Fruit fly (Drosophila melanogaster) whole organism, adult: ENCODE results near the gene CG9254.

Experiments
- CG11617 ChIP-seq: fragments of 200-800 bp; sonication (Bioruptor generic); optimal IDR thresholded peaks from 2 replicates; lab custom pipeline; 2017; ENCODE audit warnings: mild to moderate bottlenecking, missing biosample characterization, missing genetic modification reagents, missing genetic modification characterization
- CG12768 ChIP-seq: fragments of 200-800 bp; sonication (Bioruptor generic); optimal IDR thresholded peaks from 2 replicates; lab custom pipeline; 2017; ENCODE audit warnings: missing biosample characterization, missing genetic modification characterization, mild to moderate bottlenecking, moderate library complexity, missing genetic modification reagents
- CG14711 ChIP-seq: fragments of 200-800 bp; sonication (Bioruptor generic); optimal IDR thresholded peaks from 2 replicates; lab custom pipeline; 2018; ENCODE audit warnings: missing biosample characterization, mild to moderate bottlenecking, missing genetic modification characterization, moderate library complexity
- CG1620 ChIP-seq: fragments of 200-800 bp; sonication (Bioruptor generic); optimal IDR thresholded peaks from 2 replicates; lab custom pipeline; 2016; ENCODE audit warnings: missing biosample characterization, missing genetic modification characterization
- CG33017 ChIP-seq: fragments of 200-800 bp; sonication (Bioruptor generic); optimal IDR thresholded peaks from 2 replicates; lab custom pipeline; 2018; ENCODE audit warnings: missing biosample characterization, mild to moderate bottlenecking, missing genetic modification characterization, moderate library complexity
- CG5204 ChIP-seq: fragments of 200-800 bp; sonication (Bioruptor generic); optimal IDR thresholded peaks from 2 replicates; lab custom pipeline; 2016; ENCODE audit warnings: missing biosample characterization, missing genetic modification characterization
- CG7045 ChIP-seq: fragments of 200-800 bp; sonication (Bioruptor generic); optimal IDR thresholded peaks from 2 replicates; lab custom pipeline; 2017; ENCODE audit warnings: missing biosample characterization, mild to moderate bottlenecking, missing genetic modification characterization
- CG7101 ChIP-seq: fragments of 200-800 bp; sonication (Bioruptor generic); optimal IDR thresholded peaks from 2 replicates; lab custom pipeline; 2018; ENCODE audit warnings: missing biosample characterization, mild to moderate bottlenecking, missing genetic modification characterization, moderate library complexity
- Clk ChIP-seq: fragments of 200-800 bp; sonication (Bioruptor generic); optimal IDR thresholded peaks from 2 replicates; lab custom pipeline; 2017; ENCODE audit warnings: missing biosample characterization, missing genetic modification characterization
- Crg-1 ChIP-seq: fragments of 200-800 bp; sonication (Bioruptor generic); optimal IDR thresholded peaks from 2 replicates; lab custom pipeline; 2016; ENCODE audit warnings: missing biosample characterization, missing genetic modification characterization
- Hr96 ChIP-seq: fragments of 200-800 bp; sonication (Bioruptor generic); optimal IDR thresholded peaks from 2 replicates; lab custom pipeline; 2016; ENCODE audit warnings: missing biosample characterization, missing genetic modification characterization
- Mnt ChIP-seq: fragments of 200-800 bp; sonication (Bioruptor generic); optimal IDR thresholded peaks from 2 replicates; lab custom pipeline; 2016; ENCODE audit warnings: missing biosample characterization, mild to moderate bottlenecking, missing genetic modification characterization
- bab1 ChIP-seq: fragments of 200-800 bp; sonication (Bioruptor generic); optimal IDR thresholded peaks from 3 replicates; lab custom pipeline; 2019; ENCODE audit warnings: missing biosample characterization, mild to moderate bottlenecking, missing genetic modification characterization, moderate library complexity
- cic ChIP-seq: fragments of 200-800 bp; sonication (Bioruptor generic); optimal IDR thresholded peaks from 2 replicates; lab custom pipeline; 2017; ENCODE audit warnings: missing biosample characterization, mild to moderate bottlenecking, missing genetic modification characterization, moderate library complexity
- cnc ChIP-seq, 2 experiments: fragments of >200 bp; optimal IDR thresholded peaks; 2 replicates each; lab custom pipeline; 2017
- kay ChIP-seq: fragments of 200-800 bp; sonication (Bioruptor generic); peaks from one replicate; lab custom pipeline; 2016; ENCODE audit warnings: missing biosample characterization, missing genetic modification characterization, borderline replicate concordance
- ovo ChIP-seq: fragments of 200-800 bp; sonication (Bioruptor generic); optimal IDR thresholded peaks from 2 replicates; lab custom pipeline; 2016; ENCODE audit warnings: missing biosample characterization, missing genetic modification characterization
- pad ChIP-seq: fragments of 200-800 bp; sonication (Bioruptor generic); optimal IDR thresholded peaks from 3 replicates; lab custom pipeline; 2017; ENCODE audit warnings: missing biosample characterization, missing genetic modification characterization, mild to moderate bottlenecking, moderate library complexity, missing genetic modification reagents
- tj ChIP-seq: fragments of 200-800 bp; sonication (Bioruptor generic); optimal IDR thresholded peaks from 3 replicates; lab custom pipeline; 2017; ENCODE audit warnings: missing biosample characterization, mild to moderate bottlenecking, missing genetic modification characterization, moderate library complexity
- toe ChIP-seq: fragments of 200-800 bp; sonication (Bioruptor generic); optimal IDR thresholded peaks from 2 replicates; lab custom pipeline; 2016; ENCODE audit warnings: missing biosample characterization, missing genetic modification characterization

The CG9254 gene

DNA sequence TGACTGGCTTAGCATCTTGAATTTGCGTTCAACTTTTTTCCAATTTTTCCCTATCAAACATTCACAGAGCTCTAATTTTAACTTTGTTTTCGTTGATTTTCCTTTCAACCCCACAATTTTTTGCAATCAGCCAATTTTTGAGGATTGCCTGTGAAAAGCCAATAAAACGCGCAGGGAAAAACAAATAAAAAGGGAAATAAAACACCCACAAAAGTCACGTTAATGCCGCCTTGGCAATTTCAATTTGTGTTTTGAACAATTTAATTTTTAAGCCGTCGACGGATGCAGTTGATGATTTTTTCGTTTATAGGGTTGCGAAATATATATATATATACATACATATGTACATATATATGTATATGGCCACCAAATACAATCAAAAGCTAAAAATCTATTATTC is 28.0 kb downstream of the CG9254 start:
- no peak for TF ChIP-seq pad (GFP tag; lab: Kevin White, UChicago)
- peak; percentile 61 for TF ChIP-seq tj
- TF ChIP-seq CG7101 (tag; lab: Kevin White, UChicago): no peak
- no peak for TF ChIP-seq CG14711 (tag; lab: Kevin White, UChicago)
- TF ChIP-seq kay (GFP tag; lab: Kevin White, UChicago): peak; percentile 55

DNA sequence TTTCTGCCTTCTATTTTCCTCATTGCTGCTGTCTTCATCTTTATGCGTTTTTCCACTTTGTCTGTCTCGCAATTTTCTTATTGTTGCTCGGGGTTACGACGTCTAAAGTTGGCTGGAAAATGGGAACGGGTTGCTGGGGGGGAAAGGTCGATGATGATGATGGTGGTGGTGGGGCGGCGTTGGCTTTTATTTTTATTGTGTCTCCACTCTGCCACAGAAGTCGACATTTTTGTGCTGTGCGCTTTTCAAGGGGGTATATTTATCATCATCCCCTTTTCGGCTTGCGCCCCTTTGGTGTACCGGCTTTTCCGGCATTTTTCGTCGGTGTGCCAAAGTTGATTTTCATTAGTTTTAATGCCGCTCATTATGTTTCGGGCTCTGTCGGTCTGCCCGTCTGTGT is 41.6 kb downstream of the CG9254 start:
- TF ChIP-seq kay (GFP tag; lab: Kevin White, UChicago): no peak
- TF ChIP-seq CG14711 (tag; lab: Kevin White, UChicago): no peak
- no peak for TF ChIP-seq tj

DNA sequence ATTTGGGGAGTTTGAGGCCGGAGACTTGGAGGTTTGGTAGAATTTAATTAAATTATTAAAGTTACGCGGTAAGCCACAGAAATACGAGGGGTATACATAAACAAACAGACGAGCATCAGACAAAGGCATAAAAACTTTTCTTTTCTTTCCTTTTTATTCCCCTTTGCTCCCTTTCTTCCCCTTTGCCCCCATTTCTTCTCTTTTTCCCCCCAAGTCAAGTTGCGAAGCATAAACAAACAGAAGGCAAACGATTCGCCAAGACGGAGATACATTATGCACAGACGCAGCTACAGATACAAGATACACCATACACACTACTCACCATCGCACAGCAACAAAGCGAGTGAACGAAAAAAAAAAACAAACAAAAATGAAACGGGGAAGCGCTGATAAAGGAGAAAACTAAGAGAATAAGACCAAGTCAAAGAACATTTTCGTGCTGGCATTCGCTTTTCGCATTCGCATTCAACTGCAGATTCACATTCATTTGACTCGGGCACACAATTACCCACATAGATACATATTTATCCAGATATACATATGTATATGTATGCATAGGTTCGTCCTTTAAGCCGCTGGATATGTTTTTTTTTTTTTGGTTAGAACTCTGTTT is 42.3 kb downstream of the CG9254 start:
- TF ChIP-seq CG14711 (tag; lab: Kevin White, UChicago) (no peak), pad (GFP tag; lab: Kevin White, UChicago) (no peak), Mnt (no peak), Hr96 (no peak), CG12768 (GFP tag; lab: Kevin White, UChicago) (no peak)

DNA sequence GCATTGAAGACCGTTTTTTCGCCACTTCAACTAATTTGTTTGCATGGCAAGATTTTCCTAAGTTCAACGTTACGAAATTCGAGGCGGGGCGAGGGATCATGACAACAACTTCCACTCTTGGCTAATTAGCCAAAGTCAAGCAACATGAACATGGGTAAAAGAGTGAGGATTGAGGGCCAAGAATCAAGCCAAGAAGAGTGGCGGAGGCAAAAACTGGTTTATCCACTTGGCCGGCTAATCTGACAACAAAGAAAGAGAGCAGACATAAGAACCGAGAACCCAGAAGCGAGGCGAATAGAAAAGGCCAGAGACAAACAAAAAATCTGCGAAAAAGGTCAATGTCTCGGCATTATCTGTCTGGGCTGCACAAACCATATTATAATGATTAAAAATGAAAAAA is 44.3 kb downstream of the CG9254 start:
- TF ChIP-seq cnc (optimal IDR thresholded peaks at IDR 0.05; lab: Kevin White, UChicago): no peak
- no peak for TF ChIP-seq tj

DNA sequence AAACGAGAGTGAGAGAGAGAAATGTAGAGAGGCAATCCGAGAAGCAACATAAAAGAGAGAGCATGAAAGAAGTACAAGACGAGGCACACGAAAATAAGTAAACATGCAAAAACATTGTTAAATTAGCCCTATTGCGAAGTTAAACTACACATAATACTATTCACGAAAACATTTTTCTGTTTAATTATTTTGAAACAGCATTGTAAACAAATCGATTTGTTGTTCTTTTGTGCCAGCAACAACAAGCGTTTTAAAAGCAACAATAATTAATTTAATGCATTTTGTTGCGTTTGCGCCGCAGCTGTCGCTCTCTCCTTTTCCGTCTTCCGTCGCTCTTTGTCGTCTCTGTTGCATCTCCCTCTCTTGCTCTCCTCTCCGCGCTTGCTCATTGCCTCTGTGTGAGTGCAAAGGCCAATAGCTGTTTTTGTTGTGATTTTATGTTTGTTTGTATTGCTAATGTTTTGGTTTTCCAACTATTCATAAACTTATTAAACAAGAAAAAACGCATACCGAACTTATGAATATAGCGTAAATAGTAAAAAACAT is 46.4 kb downstream of the CG9254 start:
- TF ChIP-seq CG33017 (no peak), Mnt (no peak), CG1620 (GFP tag; lab: Kevin White, UChicago) (no peak), Crg-1 (GFP tag; lab: Kevin White, UChicago) (no peak), tj (no peak), bab1 (GFP tag; lab: Kevin White, UChicago) (no peak), CG7101 (tag; lab: Kevin White, UChicago) (no peak), Hr96 (no peak), pad (GFP tag; lab: Kevin White, UChicago) (no peak), ovo (no peak), CG14711 (tag; lab: Kevin White, UChicago) (no peak), toe (GFP tag; lab: Kevin White, UChicago) (no peak), CG7045 (GFP tag; lab: Kevin White, UChicago) (no peak), CG12768 (GFP tag; lab: Kevin White, UChicago) (no peak), cnc (optimal IDR thresholded peaks at IDR 0.05; lab: Kevin White, UChicago) (no peak), kay (GFP tag; lab: Kevin White, UChicago) (no peak), Clk (no peak), cic (GFP tag; lab: Kevin White, UChicago) (no peak), CG11617 (no peak), CG5204 (no peak)

DNA sequence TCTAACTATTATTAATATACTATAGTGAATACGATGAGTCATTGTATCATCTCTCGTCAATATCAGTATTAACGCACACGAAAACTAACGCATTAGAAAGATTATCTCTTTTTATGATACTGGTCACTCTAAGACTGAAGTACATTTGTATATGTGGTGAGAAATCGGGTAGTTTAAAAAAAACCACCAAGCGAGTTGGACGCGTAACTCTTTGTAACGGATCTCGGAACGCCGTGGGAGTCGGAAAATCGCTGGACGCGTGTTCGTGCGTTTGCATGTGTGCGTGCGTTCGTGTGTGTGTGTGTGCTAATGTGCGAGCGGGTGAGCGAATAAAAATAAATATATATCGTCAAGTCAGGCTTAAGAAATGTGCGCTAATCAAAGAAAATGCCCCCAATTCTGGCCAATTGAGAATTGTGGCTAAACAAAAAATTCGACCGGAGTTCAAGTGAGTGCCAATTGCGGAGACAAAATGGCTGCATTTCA is 47.0 kb downstream of the CG9254 start, which contains the start of gene kuz:
Gene kuz, plus strand, starts transcription at position 167 of the 486 bp plus-strand sequence.
- TF ChIP-seq Hr96 (peak; percentile 37), toe (GFP tag; lab: Kevin White, UChicago) (no peak), ovo (peak; percentile 47), bab1 (GFP tag; lab: Kevin White, UChicago) (peak; percentile 74), CG7101 (tag; lab: Kevin White, UChicago) (peak; percentile 64), Clk (no peak), CG7045 (GFP tag; lab: Kevin White, UChicago) (peak; percentile 14), Crg-1 (GFP tag; lab: Kevin White, UChicago) (no peak), cic (GFP tag; lab: Kevin White, UChicago) (peak; percentile 12), tj (peak; percentile 72), Mnt (peak; percentile 88), CG14711 (tag; lab: Kevin White, UChicago) (peak; percentile 41), kay (GFP tag; lab: Kevin White, UChicago) (peak; percentile 98), CG12768 (GFP tag; lab: Kevin White, UChicago) (peak; percentile 35), cnc (optimal IDR thresholded peaks at IDR 0.05; lab: Kevin White, UChicago) (peak in 1 of 2 experiments; percentile 80), CG5204 (no peak), pad (GFP tag; lab: Kevin White, UChicago) (peak; percentile 21)
